Fruit fly (Drosophila melanogaster) whole organism, embryonic: ENCODE results near the gene wdb.

ENCODE experiments used
- ATbp ChIP-seq: fragments of 200-800 bp; sonication (Bioruptor generic); optimal IDR thresholded peaks from 2 replicates; lab custom pipeline; 2017; ENCODE audit warnings: missing biosample characterization, mild to moderate bottlenecking, missing genetic modification characterization, missing genetic modification reagents
- Antp ChIP-seq: fragments of 200-800 bp; sonication (Bioruptor generic); optimal IDR thresholded peaks from 3 replicates; lab custom pipeline; 2016; ENCODE audit warnings: missing biosample characterization, missing genetic modification characterization
- BtbVII ChIP-seq: fragments of 200-800 bp; sonication (Bioruptor generic); optimal IDR thresholded peaks from 3 replicates; lab custom pipeline; 2017; ENCODE audit warnings: missing biosample characterization, mild to moderate bottlenecking, missing genetic modification characterization
- CG10267 ChIP-seq: fragments of 200-800 bp; sonication (Bioruptor generic); optimal IDR thresholded peaks from 2 replicates; lab custom pipeline; 2018; ENCODE audit warnings: missing biosample characterization, mild to moderate bottlenecking, missing genetic modification characterization, moderate library complexity
- CG10959 ChIP-seq: fragments of 200-800 bp; sonication (Bioruptor generic); IDR thresholded peaks from 2 replicates; pipeline ENCODE4 v1.3.6; 2022; ENCODE audit warnings: missing biosample characterization, missing genetic modification characterization
- CG12769 ChIP-seq: fragments of 200-800 bp; sonication (Bioruptor generic); optimal IDR thresholded peaks from 2 replicates; lab custom pipeline; 2019; ENCODE audit warnings: missing biosample characterization, mild to moderate bottlenecking, missing genetic modification characterization, moderate library complexity
- CG13624 ChIP-seq: fragments of 200-800 bp; sonication (Bioruptor generic); optimal IDR thresholded peaks from 2 replicates; lab custom pipeline; 2016; ENCODE audit warnings: missing biosample characterization, missing genetic modification characterization
- CG14667 ChIP-seq: fragments of 200-800 bp; sonication (Bioruptor generic); IDR thresholded peaks from 2 replicates; pipeline ENCODE4 v1.3.6; 2022; ENCODE audit warnings: missing biosample characterization, missing genetic modification characterization
- CG14965 ChIP-seq: fragments of 200-800 bp; sonication (Bioruptor generic); optimal IDR thresholded peaks from 2 replicates; lab custom pipeline; 2016; ENCODE audit warnings: missing biosample characterization, missing genetic modification characterization, borderline replicate concordance
- CG15269 ChIP-seq: fragments of 200-800 bp; sonication (Bioruptor generic); optimal IDR thresholded peaks from 2 replicates; lab custom pipeline; 2018; ENCODE audit warnings: missing biosample characterization, mild to moderate bottlenecking, missing genetic modification characterization, moderate library complexity
- CG17328 ChIP-seq: fragments of 200-800 bp; sonication (Bioruptor generic); IDR thresholded peaks from 2 replicates; pipeline ENCODE4 v1.3.6; 2022; ENCODE audit warnings: missing biosample characterization, missing genetic modification characterization
- CG17568 ChIP-seq: fragments of 200-800 bp; sonication (Bioruptor generic); optimal IDR thresholded peaks from 2 replicates; lab custom pipeline; 2018; ENCODE audit warnings: missing biosample characterization, mild to moderate bottlenecking, missing genetic modification characterization, moderate library complexity
- CG18262 ChIP-seq: fragments of 200-800 bp; optimal IDR thresholded peaks from 3 replicates; lab custom pipeline; 2019; ENCODE audit warnings: missing biosample characterization, mild to moderate bottlenecking, missing genetic modification characterization, moderate library complexity
- CG2678 ChIP-seq: fragments of 200-800 bp; sonication (Bioruptor generic); optimal IDR thresholded peaks from 3 replicates; lab custom pipeline; 2019; ENCODE audit warnings: missing biosample characterization, mild to moderate bottlenecking, missing genetic modification characterization, moderate library complexity
- CG33213 ChIP-seq: fragments of 200-800 bp; sonication (Bioruptor generic); optimal IDR thresholded peaks from 3 replicates; lab custom pipeline; 2016; ENCODE audit warnings: missing biosample characterization, missing genetic modification characterization
- CG7839 ChIP-seq: fragments of 200-800 bp; sonication (Bioruptor generic); optimal IDR thresholded peaks from 3 replicates; lab custom pipeline; 2018; ENCODE audit warnings: missing biosample characterization, mild to moderate bottlenecking, missing genetic modification characterization, moderate library complexity
- CG9727 ChIP-seq: fragments of 200-800 bp; sonication (Bioruptor generic); optimal IDR thresholded peaks from 3 replicates; lab custom pipeline; 2017; ENCODE audit warnings: missing biosample characterization, mild to moderate bottlenecking, missing genetic modification characterization
- Doc3 ChIP-seq: fragments of 200-800 bp; sonication (Bioruptor generic); IDR thresholded peaks from 3 replicates; pipeline ENCODE4 v1.3.6; 2022; ENCODE audit warnings: missing biosample characterization, missing genetic modification characterization; ENCODE audit not compliant: partially characterized antibody
- Ets65A ChIP-seq: fragments of 200-800 bp; sonication (Bioruptor generic); peaks from one replicate; lab custom pipeline; 2016; ENCODE audit warnings: missing biosample characterization, missing genetic modification characterization
- H15 ChIP-seq: fragments of 200-800 bp; sonication (Bioruptor generic); IDR thresholded peaks from 3 replicates; pipeline ENCODE4 v1.3.6; 2022; ENCODE audit warnings: missing biosample characterization, missing genetic modification characterization
- Hr51 ChIP-seq, 2 experiments: fragments of 200-800 bp; sonication (Bioruptor generic); optimal IDR thresholded peaks; 2 replicates in 1 of 2; 3 replicates in 1 of 2; lab custom pipeline; 2016 to 2018; ENCODE audit warnings: missing biosample characterization in 2 of 2, missing genetic modification characterization in 2 of 2, mild to moderate bottlenecking in 1 of 2, moderate library complexity in 1 of 2
- MESR4 ChIP-seq: fragments of 200-800 bp; sonication (Bioruptor generic); optimal IDR thresholded peaks from 2 replicates; lab custom pipeline; 2018; ENCODE audit warnings: missing biosample characterization, mild to moderate bottlenecking, missing genetic modification characterization, moderate library complexity
- Meics ChIP-seq: fragments of 200-800 bp; sonication (Bioruptor generic); optimal IDR thresholded peaks from 2 replicates; lab custom pipeline; 2017; ENCODE audit warnings: missing biosample characterization, mild to moderate bottlenecking, missing genetic modification characterization
- Nf-YC ChIP-seq: fragments of 200-800 bp; optimal IDR thresholded peaks from 3 replicates; lab custom pipeline; 2019; ENCODE audit warnings: missing biosample characterization, mild to moderate bottlenecking, missing genetic modification characterization, moderate library complexity
- Rfx ChIP-seq: fragments of 200-800 bp; sonication (Bioruptor generic); IDR thresholded peaks from 2 replicates; pipeline ENCODE4 v1.3.6; 2022; ENCODE audit warnings: missing biosample characterization, missing genetic modification characterization
- Sry-δ ChIP-seq: fragments of 200-800 bp; sonication (Bioruptor generic); optimal IDR thresholded peaks from 2 replicates; lab custom pipeline; 2016; ENCODE audit warnings: missing biosample characterization, missing genetic modification characterization
- ab ChIP-seq: fragments of 200-800 bp; sonication (Bioruptor generic); optimal IDR thresholded peaks from 2 replicates; lab custom pipeline; 2016; ENCODE audit warnings: missing biosample characterization, missing genetic modification characterization
- abd-A ChIP-seq: fragments of 200-800 bp; sonication (Bioruptor generic); optimal IDR thresholded peaks from 3 replicates; lab custom pipeline; 2019; ENCODE audit warnings: missing biosample characterization, mild to moderate bottlenecking, missing genetic modification characterization, moderate library complexity
- crol ChIP-seq: fragments of 200-800 bp; sonication (Bioruptor generic); IDR thresholded peaks from 2 replicates; pipeline ENCODE4 v1.3.6; 2022; ENCODE audit warnings: missing biosample characterization, missing genetic modification characterization
- dysf ChIP-seq: fragments of 200-800 bp; sonication (Bioruptor generic); IDR thresholded peaks from 3 replicates; pipeline ENCODE4 v1.3.6; 2022; ENCODE audit warnings: missing biosample characterization, missing genetic modification characterization
- ftz-f1 ChIP-seq: fragments of 200-800 bp; sonication (Bioruptor generic); optimal IDR thresholded peaks from 2 replicates; lab custom pipeline; 2016; ENCODE audit warnings: missing biosample characterization, missing genetic modification characterization
- gce ChIP-seq: fragments of 200-800 bp; sonication (Bioruptor generic); IDR thresholded peaks from 3 replicates; pipeline ENCODE4 v1.3.6; 2022; ENCODE audit warnings: missing biosample characterization, missing genetic modification characterization
- gem ChIP-seq: fragments of 200-800 bp; sonication (Bioruptor generic); optimal IDR thresholded peaks from 2 replicates; lab custom pipeline; 2019; ENCODE audit warnings: missing biosample characterization, mild to moderate bottlenecking, missing genetic modification characterization, moderate library complexity
- gsb-n ChIP-seq: fragments of 200-800 bp; sonication (Bioruptor generic); optimal IDR thresholded peaks from 3 replicates; lab custom pipeline; 2018; ENCODE audit warnings: missing biosample characterization, mild to moderate bottlenecking, missing genetic modification characterization
- lmd ChIP-seq: fragments of 200-800 bp; sonication (Bioruptor generic); IDR thresholded peaks from 2 replicates; pipeline ENCODE4 v1.3.6; 2022; ENCODE audit warnings: missing biosample characterization, missing genetic modification characterization
- maf-S ChIP-seq: fragments of 200-800 bp; sonication (Bioruptor generic); optimal IDR thresholded peaks from 2 replicates; lab custom pipeline; 2016; ENCODE audit warnings: missing biosample characterization, missing genetic modification characterization
- mam ChIP-seq: fragments of 200-800 bp; sonication (Bioruptor generic); optimal IDR thresholded peaks from 3 replicates; lab custom pipeline; 2016; ENCODE audit warnings: missing biosample characterization, missing genetic modification characterization
- nmo ChIP-seq: fragments of 200-800 bp; sonication (Bioruptor generic); optimal IDR thresholded peaks from 2 replicates; lab custom pipeline; 2018; ENCODE audit warnings: missing biosample characterization, mild to moderate bottlenecking, missing genetic modification characterization, moderate library complexity
- onecut ChIP-seq: fragments of 200-800 bp; sonication (Bioruptor generic); IDR thresholded peaks from 2 replicates; pipeline ENCODE4 v1.3.6; 2022; ENCODE audit warnings: missing biosample characterization, missing genetic modification characterization
- pnt ChIP-seq: fragments of 200-800 bp; sonication (Bioruptor generic); optimal IDR thresholded peaks from 3 replicates; lab custom pipeline; 2016; ENCODE audit warnings: missing biosample characterization, missing genetic modification characterization
- prd ChIP-seq, 3 experiments: fragments of >200 bp in 2 of 3; fragments of 200-800 bp in 1 of 3; sonication (Bioruptor generic) in 1 of 3; optimal IDR thresholded peaks in 2 of 3; IDR thresholded peaks in 1 of 3; 2 replicates in 2 of 3; 3 replicates in 1 of 3; pipeline versions ENCODE4 v1.3.6 to Lab custom; 2017 to 2022; ENCODE audit warnings: missing biosample characterization in 1 of 3, missing genetic modification characterization in 1 of 3
- sd ChIP-seq: fragments of 200-800 bp; sonication (Bioruptor generic); optimal IDR thresholded peaks from 3 replicates; lab custom pipeline; 2018; ENCODE audit warnings: missing biosample characterization, mild to moderate bottlenecking, missing genetic modification characterization, moderate library complexity
- tx ChIP-seq: fragments of 200-800 bp; sonication (Bioruptor generic); optimal IDR thresholded peaks from 2 replicates; lab custom pipeline; 2016; ENCODE audit warnings: missing biosample characterization, missing genetic modification characterization
- z ChIP-seq: fragments of 200-800 bp; sonication (Bioruptor generic); IDR thresholded peaks from 3 replicates; pipeline ENCODE4 v1.3.6; 2022; ENCODE audit warnings: missing biosample characterization, missing genetic modification characterization

wdb gene

DNA sequence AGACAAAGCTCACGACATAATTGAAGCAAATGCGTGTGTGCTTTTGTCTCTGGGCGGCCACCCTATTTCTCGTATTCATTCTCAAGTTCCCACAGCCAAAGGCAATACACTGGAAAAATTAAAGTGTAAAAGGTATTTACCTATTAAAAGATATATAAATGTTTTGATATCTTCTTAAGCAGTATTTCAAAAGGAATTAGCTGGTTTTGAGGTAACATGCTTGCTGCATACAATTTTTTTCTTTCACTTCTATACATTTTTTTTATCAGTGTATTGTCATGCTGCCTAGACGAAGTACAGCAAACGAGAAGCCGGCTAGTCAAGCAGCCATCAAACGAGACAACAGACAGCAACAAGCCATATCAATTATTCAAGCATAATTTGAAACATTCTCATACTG, 31.8 kb upstream of the wdb start (continued):
- TF ChIP-seq CG33213 (GFP tag; lab: Kevin White, UChicago) (no peak), CG13624 (GFP tag; lab: Kevin White, UChicago) (no peak), tx (no peak), Nf-YC (tag; lab: Kevin White, UChicago) (no peak), z (GFP tag; lab: Robert Waterston, UW) (no peak), CG10959 (GFP tag; lab: Robert Waterston, UW) (no peak), CG10267 (tag; lab: Kevin White, UChicago) (no peak), CG17568 (GFP tag; lab: Kevin White, UChicago) (no peak), CG14965 (GFP tag; lab: Kevin White, UChicago) (no peak), ab (GFP tag; lab: Kevin White, UChicago) (no peak), maf-S (no peak), prd (optimal IDR thresholded peaks at IDR 0.05; lab: Kevin White, UChicago) (no peak), prd (GFP tag; IDR thresholded peaks at IDR 0.05; lab: Robert Waterston, UW) (no peak; the same call in 2 of the 3 replicates), Rfx (GFP tag; lab: Robert Waterston, UW) (peak; percentile 36; the same call in 1 of the 2 replicates), nmo (GFP tag; lab: Kevin White, UChicago) (no peak), MESR4 (no peak), CG9727 (GFP tag; lab: Kevin White, UChicago) (no peak)

DNA sequence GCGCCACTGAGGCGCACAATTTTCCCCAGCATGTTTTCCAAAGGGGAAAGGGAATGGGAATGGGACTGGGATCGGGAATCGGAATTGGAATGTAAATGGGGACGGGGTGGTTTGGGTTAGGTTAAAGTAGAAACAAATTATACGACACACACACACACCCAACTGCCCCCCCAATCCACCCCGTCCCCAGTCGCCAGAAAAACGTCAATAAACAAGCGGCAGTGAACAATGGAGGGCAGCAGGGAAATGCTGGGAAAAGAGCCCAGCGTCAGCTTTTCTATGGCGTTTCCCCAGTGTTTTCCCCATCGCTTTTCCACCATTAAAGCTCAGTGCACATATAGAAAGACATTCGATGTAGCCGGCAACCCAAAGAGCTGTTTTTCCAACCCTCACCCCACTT, 28.6 kb upstream of the wdb start:
- TF ChIP-seq sd (tag; lab: Kevin White, UChicago): peak; percentile 9
- peak; percentile 41; the same call in 1 of the 2 replicates for TF ChIP-seq crol (GFP tag; lab: Robert Waterston, UW)
- TF ChIP-seq H15 (GFP tag; lab: Robert Waterston, UW): no peak
- TF ChIP-seq CG17328 (GFP tag; lab: Robert Waterston, UW): no peak
- TF ChIP-seq abd-A (tag; lab: Kevin White, UChicago): peak; percentile 84
- TF ChIP-seq Doc3 (GFP tag; lab: Robert Waterston, UW): no peak
- TF ChIP-seq prd (optimal IDR thresholded peaks at IDR 0.05; lab: Kevin White, UChicago): no peak
- TF ChIP-seq prd (GFP tag; IDR thresholded peaks at IDR 0.05; lab: Robert Waterston, UW): no peak
- TF ChIP-seq gsb-n: no peak
- TF ChIP-seq Ets65A: peak; percentile 81
- no peak for TF ChIP-seq ATbp (GFP tag; lab: Kevin White, UChicago)
- no peak for TF ChIP-seq Sry-δ (GFP tag; lab: Kevin White, UChicago)
- TF ChIP-seq onecut (GFP tag; lab: Robert Waterston, UW): peak; percentile 66
- TF ChIP-seq CG18262 (tag; lab: Kevin White, UChicago): no peak
- peak; percentile 9 for TF ChIP-seq CG12769 (tag; lab: Kevin White, UChicago)
- TF ChIP-seq, all 482 proteins: peak for 6

DNA sequence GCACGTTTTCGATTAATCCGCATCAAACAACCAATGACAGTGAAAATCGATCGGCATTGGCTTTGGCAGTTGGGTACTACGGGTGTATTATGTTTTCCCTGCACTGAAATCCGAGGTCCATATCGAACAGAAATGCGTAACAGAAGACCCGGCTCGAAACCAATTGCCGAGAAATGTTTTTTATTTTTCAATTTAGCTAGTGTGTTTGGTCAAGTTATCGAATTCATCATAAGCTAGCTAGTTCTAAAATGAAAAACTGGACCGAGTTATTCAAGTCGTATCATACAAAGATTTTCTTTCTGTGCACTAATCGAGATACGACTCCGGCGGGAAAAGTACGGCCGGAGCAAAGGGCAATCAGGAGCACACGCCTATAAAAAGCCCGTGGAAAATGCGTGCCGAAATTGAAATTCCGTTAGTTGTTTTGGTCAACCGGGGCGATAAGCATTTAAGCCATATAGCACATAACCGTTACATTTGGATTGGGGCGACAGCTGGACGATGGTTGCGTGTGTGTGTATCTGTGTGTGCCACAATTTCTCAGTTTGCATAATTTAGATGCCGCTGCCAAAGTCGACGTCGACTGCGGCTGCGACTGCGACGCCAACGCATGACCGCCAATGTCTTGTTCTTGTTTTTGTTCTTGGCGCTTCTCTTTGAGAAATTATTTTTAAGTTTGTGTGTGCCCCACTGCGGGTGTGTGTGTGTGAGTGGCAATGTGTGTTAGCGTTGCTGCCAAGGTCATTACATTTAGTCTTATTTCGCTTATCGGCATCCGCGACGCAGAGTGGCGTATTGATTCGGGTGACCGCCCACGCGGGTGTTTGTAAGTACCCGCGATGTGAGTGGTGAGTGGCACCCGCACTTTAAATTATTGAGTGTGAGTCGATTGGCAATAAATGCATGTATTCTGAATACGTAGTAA, 27.3 kb upstream of the wdb start:
- peak; percentile 58 for TF ChIP-seq ftz-f1 (GFP tag; lab: Kevin White, UChicago)
- peak; percentile 12 for TF ChIP-seq CG15269 (tag; lab: Kevin White, UChicago)
- TF ChIP-seq dysf (GFP tag; lab: Robert Waterston, UW): 0 out of 3 replicates have a peak, but pooled peaks have one; percentile 19
- TF ChIP-seq mam (GFP tag; lab: Kevin White, UChicago): peak; percentile 15
- peak; percentile 4 for TF ChIP-seq CG7839 (tag; lab: Kevin White, UChicago)
- no peak for TF ChIP-seq pnt (GFP tag; lab: Kevin White, UChicago)
- TF ChIP-seq CG2678: peak; percentile 48
- no peak for TF ChIP-seq prd (optimal IDR thresholded peaks at IDR 0.05; lab: Kevin White, UChicago)
- TF ChIP-seq prd (GFP tag; IDR thresholded peaks at IDR 0.05; lab: Robert Waterston, UW): 0 out of 3 replicates have a peak, but pooled peaks have one; percentile 11
- peak; percentile 18; the same call in 1 of the 2 replicates for TF ChIP-seq lmd
- TF ChIP-seq gce: no peak
- no peak for TF ChIP-seq CG10959 (GFP tag; lab: Robert Waterston, UW)
- TF ChIP-seq CG14667: no peak
- no peak for TF ChIP-seq BtbVII (GFP tag; lab: Kevin White, UChicago)
- TF ChIP-seq Doc3 (GFP tag; lab: Robert Waterston, UW): no peak
- TF ChIP-seq Antp (GFP tag; lab: Kevin White, UChicago): peak; percentile 9
- peak in 1 of 2 experiments; percentile 32 for TF ChIP-seq Hr51 (GFP tag; optimal IDR thresholded peaks at IDR 0.05; lab: Kevin White, UChicago)
- peak; percentile 27 for TF ChIP-seq Meics (GFP tag; lab: Kevin White, UChicago)
- peak; percentile 26 for TF ChIP-seq gem (tag; lab: Kevin White, UChicago)
